Worm (Caenorhabditis elegans): ENCODE results near the gene dhs-25.

ce11 chrX:1527338-1527737 is 41.0 kb downstream of the dhs-25 start:
- TF ChIP-seq eor-1 (tag; optimal IDR thresholded peaks at IDR 0.05) (no peak), elt-2 (tag; optimal IDR thresholded peaks at IDR 0.05) (no peak), jun-1 (tag; optimal IDR thresholded peaks at IDR 0.05) (no peak), nhr-23 (tag; optimal IDR thresholded peaks at IDR 0.05) (peak; percentile 26), ceh-16 (tag; optimal IDR thresholded peaks at IDR 0.05) (no peak), nhr-77 (tag; optimal IDR thresholded peaks at IDR 0.05) (no peak), nhr-12 (tag; optimal IDR thresholded peaks at IDR 0.05) (no peak), egl-27 (tag; optimal IDR thresholded peaks at IDR 0.05) (no peak), pqm-1 (tag; optimal IDR thresholded peaks at IDR 0.05) (no peak)
